Fruit fly (Drosophila melanogaster) whole organism, embryonic: Measurements from ENCODE around the gene nSMase.

ENCODE experiments used
- Bteb2 ChIP-seq: fragments of 200-800 bp; sonication (Bioruptor generic); optimal IDR thresholded peaks from 2 replicates; lab custom pipeline; 2016; ENCODE audit warnings: missing biosample characterization, missing genetic modification characterization
- CG10209 ChIP-seq: fragments of 200-800 bp; sonication (Bioruptor generic); optimal IDR thresholded peaks from 3 replicates; lab custom pipeline; 2017; ENCODE audit warnings: missing biosample characterization, mild to moderate bottlenecking, missing genetic modification characterization, missing genetic modification reagents
- CG10462 ChIP-seq: fragments of 200-800 bp; sonication (Bioruptor generic); optimal IDR thresholded peaks from 2 replicates; lab custom pipeline; 2016; ENCODE audit warnings: missing biosample characterization, missing genetic modification characterization
- CG10543 ChIP-seq: fragments of 200-800 bp; sonication (Bioruptor generic); optimal IDR thresholded peaks from 3 replicates; lab custom pipeline; 2017; ENCODE audit warnings: missing biosample characterization, mild to moderate bottlenecking, missing genetic modification characterization, moderate library complexity
- CG11085 ChIP-seq: fragments of 200-800 bp; sonication (Bioruptor generic); IDR thresholded peaks from 2 replicates; pipeline ENCODE4 v1.3.6; 2022; ENCODE audit warnings: missing biosample characterization, missing genetic modification characterization
- CG12104 ChIP-seq: fragments of 200-800 bp; sonication (Bioruptor generic); optimal IDR thresholded peaks from 3 replicates; lab custom pipeline; 2016; ENCODE audit warnings: missing biosample characterization, missing genetic modification characterization
- CG14710 ChIP-seq: fragments of 200-800 bp; sonication (Bioruptor generic); optimal IDR thresholded peaks from 3 replicates; lab custom pipeline; 2019; ENCODE audit warnings: missing biosample characterization, mild to moderate bottlenecking, missing genetic modification characterization, moderate library complexity
- CG1647 ChIP-seq: fragments of 200-800 bp; sonication (Bioruptor generic); optimal IDR thresholded peaks from 3 replicates; lab custom pipeline; 2016; ENCODE audit warnings: missing biosample characterization, missing genetic modification characterization
- CG1792 ChIP-seq: fragments of 200-800 bp; sonication (Bioruptor generic); optimal IDR thresholded peaks from 2 replicates; lab custom pipeline; 2016; ENCODE audit warnings: missing biosample characterization, missing genetic modification characterization
- CG2116 ChIP-seq: fragments of 200-800 bp; sonication (Bioruptor generic); optimal IDR thresholded peaks from 3 replicates; lab custom pipeline; 2018; ENCODE audit warnings: missing biosample characterization, mild to moderate bottlenecking, missing genetic modification characterization
- CG4282 ChIP-seq: fragments of 200-800 bp; sonication (Bioruptor generic); optimal IDR thresholded peaks from 2 replicates; lab custom pipeline; 2016; ENCODE audit warnings: missing biosample characterization, missing genetic modification characterization
- CG4328 ChIP-seq: fragments of 200-800 bp; sonication (Bioruptor generic); optimal IDR thresholded peaks from 3 replicates; lab custom pipeline; 2017; ENCODE audit warnings: missing biosample characterization, missing genetic modification reagents, missing genetic modification characterization
- CG4360 ChIP-seq: fragments of 200-800 bp; sonication (Bioruptor generic); IDR thresholded peaks from 2 replicates; pipeline ENCODE4 v1.3.6; 2022; ENCODE audit warnings: missing biosample characterization, missing genetic modification characterization
- CG4820 ChIP-seq: fragments of 200-800 bp; sonication (Bioruptor generic); optimal IDR thresholded peaks from 3 replicates; lab custom pipeline; 2016; ENCODE audit warnings: missing biosample characterization, missing genetic modification characterization
- CG6175 ChIP-seq: fragments of 200-800 bp; sonication (Bioruptor generic); IDR thresholded peaks from 3 replicates; pipeline ENCODE4 v1.3.6; 2022; ENCODE audit warnings: missing biosample characterization, missing genetic modification characterization
- CG6813 ChIP-seq: fragments of 200-800 bp; sonication (Bioruptor generic); optimal IDR thresholded peaks from 2 replicates; lab custom pipeline; 2017; ENCODE audit warnings: missing biosample characterization, missing genetic modification characterization, mild to moderate bottlenecking, moderate library complexity, missing genetic modification reagents
- CG9727 ChIP-seq: fragments of 200-800 bp; sonication (Bioruptor generic); optimal IDR thresholded peaks from 3 replicates; lab custom pipeline; 2017; ENCODE audit warnings: missing biosample characterization, mild to moderate bottlenecking, missing genetic modification characterization
- D19A ChIP-seq: fragments of 200-800 bp; optimal IDR thresholded peaks from 3 replicates; lab custom pipeline; 2019; ENCODE audit warnings: missing biosample characterization, mild to moderate bottlenecking, missing genetic modification characterization, moderate library complexity
- GATAe ChIP-seq: fragments of 200-800 bp; sonication (Bioruptor generic); conservative IDR thresholded peaks from 2 replicates; pipeline ENCODE4 v1.3.6; 2022; ENCODE audit warnings: missing biosample characterization, missing genetic modification characterization
- Hey ChIP-seq: fragments of 200-800 bp; sonication (Bioruptor generic); optimal IDR thresholded peaks from 3 replicates; lab custom pipeline; 2018; ENCODE audit warnings: missing biosample characterization, mild to moderate bottlenecking, missing genetic modification characterization
- Hr39 ChIP-seq: fragments of >200 bp; optimal IDR thresholded peaks from 2 replicates; lab custom pipeline; 2017
- Hsf ChIP-seq: fragments of 200-800 bp; sonication (Bioruptor generic); optimal IDR thresholded peaks from 3 replicates; lab custom pipeline; 2016; ENCODE audit warnings: missing biosample characterization, missing genetic modification characterization
- Lpt ChIP-seq: fragments of >200 bp; optimal IDR thresholded peaks from 2 replicates; lab custom pipeline; 2018; ENCODE audit warnings: missing biosample characterization, missing genetic modification characterization
- Nf-YC ChIP-seq: fragments of 200-800 bp; optimal IDR thresholded peaks from 3 replicates; lab custom pipeline; 2019; ENCODE audit warnings: missing biosample characterization, mild to moderate bottlenecking, missing genetic modification characterization, moderate library complexity
- Optix ChIP-seq: fragments of 200-800 bp; sonication (Bioruptor generic); IDR thresholded peaks from 3 replicates; pipeline ENCODE4 v1.3.6; 2022; ENCODE audit warnings: missing biosample characterization, missing genetic modification characterization
- Sry-δ ChIP-seq: fragments of 200-800 bp; sonication (Bioruptor generic); optimal IDR thresholded peaks from 2 replicates; lab custom pipeline; 2016; ENCODE audit warnings: missing biosample characterization, missing genetic modification characterization
- ap ChIP-seq: fragments of 200-800 bp; sonication (Bioruptor generic); IDR thresholded peaks from 2 replicates; pipeline ENCODE4 v1.3.6; 2022; ENCODE audit warnings: missing biosample characterization, missing genetic modification characterization
- bowl ChIP-seq: fragments of 200-800 bp; sonication (Bioruptor generic); IDR thresholded peaks from 2 replicates; pipeline ENCODE4 v1.3.6; 2022; ENCODE audit warnings: missing biosample characterization, missing genetic modification characterization
- caup ChIP-seq: fragments of 200-800 bp; sonication (Bioruptor generic); optimal IDR thresholded peaks from 3 replicates; lab custom pipeline; 2017; ENCODE audit warnings: missing biosample characterization, mild to moderate bottlenecking, missing genetic modification characterization, moderate library complexity; ENCODE audit not compliant: severe bottlenecking
- cg ChIP-seq: fragments of 200-800 bp; sonication (Bioruptor generic); optimal IDR thresholded peaks from 3 replicates; lab custom pipeline; 2019; ENCODE audit warnings: missing biosample characterization, mild to moderate bottlenecking, missing genetic modification characterization, moderate library complexity
- chinmo ChIP-seq: fragments of 200-800 bp; sonication (Bioruptor generic); IDR thresholded peaks from 4 replicates; pipeline ENCODE4 v1.3.6; 2022; ENCODE audit warnings: missing biosample characterization, missing genetic modification characterization; ENCODE audit not compliant: partially characterized antibody
- dm ChIP-seq: fragments of 200-800 bp; sonication (Bioruptor generic); optimal IDR thresholded peaks from 3 replicates; lab custom pipeline; 2016; ENCODE audit warnings: missing biosample characterization, missing genetic modification characterization
- gcm ChIP-seq: fragments of 200-800 bp; sonication (Bioruptor generic); optimal IDR thresholded peaks from 2 replicates; lab custom pipeline; 2019; ENCODE audit warnings: missing biosample characterization, mild to moderate bottlenecking, missing genetic modification characterization, moderate library complexity
- grau ChIP-seq: fragments of 200-800 bp; optimal IDR thresholded peaks from 3 replicates; lab custom pipeline; 2019; ENCODE audit warnings: missing biosample characterization, mild to moderate bottlenecking, missing genetic modification characterization, moderate library complexity
- gsb ChIP-seq: fragments of 200-800 bp; sonication (Bioruptor generic); IDR thresholded peaks from 2 replicates; pipeline ENCODE4 v1.3.6; 2022; ENCODE audit warnings: missing biosample characterization, missing genetic modification characterization
- her ChIP-seq: fragments of 200-800 bp; sonication (Bioruptor generic); optimal IDR thresholded peaks from 2 replicates; lab custom pipeline; 2016; ENCODE audit warnings: missing biosample characterization, missing genetic modification characterization
- ind ChIP-seq: fragments of 200-800 bp; sonication (Bioruptor generic); optimal IDR thresholded peaks from 3 replicates; lab custom pipeline; 2016; ENCODE audit warnings: missing biosample characterization, missing genetic modification characterization
- kah ChIP-seq: fragments of 200-800 bp; sonication (Bioruptor generic); optimal IDR thresholded peaks from 2 replicates; lab custom pipeline; 2018; ENCODE audit warnings: missing biosample characterization, mild to moderate bottlenecking, missing genetic modification characterization
- maf-S ChIP-seq: fragments of 200-800 bp; sonication (Bioruptor generic); optimal IDR thresholded peaks from 2 replicates; lab custom pipeline; 2016; ENCODE audit warnings: missing biosample characterization, missing genetic modification characterization
- mirr ChIP-seq: fragments of 200-800 bp; sonication (Bioruptor generic); optimal IDR thresholded peaks from 3 replicates; lab custom pipeline; 2018; ENCODE audit warnings: missing biosample characterization, mild to moderate bottlenecking, missing genetic modification characterization
- nmo ChIP-seq: fragments of 200-800 bp; sonication (Bioruptor generic); optimal IDR thresholded peaks from 2 replicates; lab custom pipeline; 2018; ENCODE audit warnings: missing biosample characterization, mild to moderate bottlenecking, missing genetic modification characterization, moderate library complexity
- pfk ChIP-seq: fragments of 200-800 bp; sonication (Bioruptor generic); optimal IDR thresholded peaks from 2 replicates; lab custom pipeline; 2018; ENCODE audit warnings: missing biosample characterization, mild to moderate bottlenecking, missing genetic modification characterization, moderate library complexity
- prd ChIP-seq, 3 experiments: fragments of >200 bp in 2 of 3; fragments of 200-800 bp in 1 of 3; sonication (Bioruptor generic) in 1 of 3; optimal IDR thresholded peaks in 2 of 3; IDR thresholded peaks in 1 of 3; 2 replicates in 2 of 3; 3 replicates in 1 of 3; pipeline versions ENCODE4 v1.3.6 to Lab custom; 2017 to 2022; ENCODE audit warnings: missing biosample characterization in 1 of 3, missing genetic modification characterization in 1 of 3
- repo ChIP-seq: fragments of 200-800 bp; sonication (Bioruptor generic); optimal IDR thresholded peaks from 2 replicates; lab custom pipeline; 2016; ENCODE audit warnings: missing biosample characterization, missing genetic modification characterization
- sisA ChIP-seq: fragments of 200-800 bp; sonication (Bioruptor generic); IDR thresholded peaks from 2 replicates; pipeline ENCODE4 v1.3.6; 2022; ENCODE audit warnings: missing biosample characterization, missing genetic modification characterization
- sob ChIP-seq: fragments of 200-800 bp; sonication (Bioruptor generic); IDR thresholded peaks from 2 replicates; pipeline ENCODE4 v1.3.6; 2022; ENCODE audit warnings: missing biosample characterization, missing genetic modification characterization
- wdn ChIP-seq: fragments of 200-800 bp; sonication (Bioruptor generic); IDR thresholded peaks from 2 replicates; pipeline ENCODE4 v1.3.6; 2022; ENCODE audit warnings: missing biosample characterization, missing genetic modification characterization
- zen ChIP-seq: fragments of 200-800 bp; sonication (Bioruptor generic); optimal IDR thresholded peaks from 3 replicates; lab custom pipeline; 2018; ENCODE audit warnings: missing biosample characterization, mild to moderate bottlenecking, missing genetic modification characterization, moderate library complexity

nSMase gene

dm6 chr3L:3204348-3204747, 14.6 kb upstream of the nSMase start, which contains the start of gene CG33159:
Gene CG33159, minus strand, starts transcription at chr3L:3204448.
- TF ChIP-seq ap (GFP tag; lab: Robert Waterston, UW) (no peak), Sry-δ (GFP tag; lab: Kevin White, UChicago) (no peak), ind (no peak), mirr (GFP tag; lab: Kevin White, UChicago) (no peak), CG6813 (no peak)

dm6 chr3L:3205349-3205748, 13.6 kb upstream of the nSMase start, which contains the start of gene CG32277:
Gene CG32277, minus strand, starts transcription at chr3L:3205449.
- no peak for TF ChIP-seq Hey (tag; lab: Kevin White, UChicago)
- no peak for TF ChIP-seq CG12104
- no peak for TF ChIP-seq grau (tag; lab: Kevin White, UChicago)
- TF ChIP-seq pfk (GFP tag; lab: Kevin White, UChicago): no peak
- TF ChIP-seq zen (tag; lab: Kevin White, UChicago): no peak

- TF ChIP-seq CG6175 (GFP tag; lab: Robert Waterston, UW) (no peak), Bteb2 (GFP tag; lab: Kevin White, UChicago) (no peak), CG10209 (GFP tag; lab: Kevin White, UChicago) (no peak), CG4282 (GFP tag; lab: Kevin White, UChicago) (no peak), CG11085 (GFP tag; lab: Robert Waterston, UW) (no peak), Hsf (no peak), Hr39 (no peak), gcm (GFP tag; lab: Kevin White, UChicago) (no peak), cg (no peak), CG2116 (GFP tag; lab: Kevin White, UChicago) (no peak), GATAe (GFP tag; lab: Robert Waterston, UW) (no peak), CG4360 (GFP tag; lab: Robert Waterston, UW) (no peak), sob (GFP tag; lab: Robert Waterston, UW) (no peak), maf-S (GFP tag; lab: Kevin White, UChicago) (no peak), gsb (GFP tag; lab: Robert Waterston, UW) (no peak), CG4820 (GFP tag; lab: Kevin White, UChicago) (no peak), CG9727 (GFP tag; lab: Kevin White, UChicago) (no peak)
These were observed 12.7 kb upstream of the nSMase start, which contains the start of gene CG33160 for dm6 chr3L:3206263-3206662. Gene CG33160, minus strand, starts transcription at chr3L:3206363.

dm6 chr3L:3208895-3209294, 10.1 kb upstream of the nSMase start, which contains the start of the genes CG32269 and CG32270:
Gene CG32269, minus strand, starts transcription at chr3L:3208985.
Gene CG32270, minus strand, starts transcription at chr3L:3208985.
- TF ChIP-seq caup (GFP tag; lab: Kevin White, UChicago) (peak; percentile 11), chinmo (GFP tag; lab: Robert Waterston, UW) (no peak), CG4328 (GFP tag; lab: Kevin White, UChicago) (no peak), repo (GFP tag; lab: Kevin White, UChicago) (no peak), CG1647 (GFP tag; lab: Kevin White, UChicago) (no peak), Lpt (GFP tag; lab: Kevin White, UChicago) (no peak), wdn (GFP tag; lab: Robert Waterston, UW) (no peak), D19A (tag; lab: Kevin White, UChicago) (no peak), nmo (GFP tag; lab: Kevin White, UChicago) (no peak), CG10462 (no peak), CG14710 (tag; lab: Kevin White, UChicago) (no peak), sisA (no peak), Optix (GFP tag; lab: Robert Waterston, UW) (no peak), bowl (no peak), her (no peak), dm (GFP tag; lab: Kevin White, UChicago) (no peak), CG1792 (no peak), ap (GFP tag; lab: Robert Waterston, UW) (no peak), prd (optimal IDR thresholded peaks at IDR 0.05; lab: Kevin White, UChicago) (no peak), prd (GFP tag; IDR thresholded peaks at IDR 0.05; lab: Robert Waterston, UW) (no peak), Nf-YC (no peak), mirr (GFP tag; lab: Kevin White, UChicago) (peak; percentile 66), kah (GFP tag; lab: Kevin White, UChicago) (peak; percentile 71), CG10543 (GFP tag; lab: Kevin White, UChicago) (no peak)
